Worm (Caenorhabditis elegans): Measurements from ENCODE around the gene ttbk-4.

DNA sequence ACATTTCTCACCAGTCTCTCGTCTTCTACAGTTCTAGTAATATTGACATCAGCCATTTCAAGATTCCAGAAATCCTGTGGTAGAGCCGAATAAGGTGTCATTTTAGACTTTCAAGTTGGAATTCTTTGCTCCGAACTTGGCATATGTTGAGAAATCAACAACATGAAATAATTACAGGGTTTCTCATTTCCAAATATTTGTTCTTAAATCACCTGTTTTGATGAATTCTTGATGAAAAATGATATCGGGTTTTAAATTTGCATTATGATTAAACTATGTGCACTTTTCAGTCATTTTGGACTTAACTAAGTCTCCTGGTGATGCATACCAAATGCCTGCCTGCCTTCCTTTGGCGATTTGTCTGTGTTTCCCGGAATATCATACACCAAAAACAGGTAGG, 21.4 kb downstream of the ttbk-4 start, which contains the start of gene srv-12:
- no peak for TF ChIP-seq nhr-11 (tag; optimal IDR thresholded peaks at IDR 0.05)
- TF ChIP-seq lin-15B (tag; optimal IDR thresholded peaks at IDR 0.05) = no peak
- no peak for TF ChIP-seq nhr-41 (GFP tag; IDR thresholded peaks at IDR 0.05)

Measured in whole organism, L4 larva.